Fruit fly (Drosophila melanogaster) S2 (cell line): ENCODE data around the gene rdx.

ENCODE experiments used
- CG8478 ChIP-seq: fragments of >200 bp; optimal IDR thresholded peaks from 2 replicates; lab custom pipeline; 2018
- CTCF ChIP-seq, 2 experiments: fragments of >200 bp; optimal IDR thresholded peaks; 2 replicates each; lab custom pipeline; 2018

dm6 chr3R:14064158-14064969 lies 32.5 kb upstream of the rdx start:
- TF ChIP-seq CG8478 (no peak), CTCF (optimal IDR thresholded peaks at IDR 0.05; lab: Kevin White, UChicago) (no peak)
